Worm (Caenorhabditis elegans): ENCODE data around the gene F59E12.8.
A peak's percentile ranks its signal among the peaks of the same experiment; 100 is the strongest.

F59E12.8 gene

DNA sequence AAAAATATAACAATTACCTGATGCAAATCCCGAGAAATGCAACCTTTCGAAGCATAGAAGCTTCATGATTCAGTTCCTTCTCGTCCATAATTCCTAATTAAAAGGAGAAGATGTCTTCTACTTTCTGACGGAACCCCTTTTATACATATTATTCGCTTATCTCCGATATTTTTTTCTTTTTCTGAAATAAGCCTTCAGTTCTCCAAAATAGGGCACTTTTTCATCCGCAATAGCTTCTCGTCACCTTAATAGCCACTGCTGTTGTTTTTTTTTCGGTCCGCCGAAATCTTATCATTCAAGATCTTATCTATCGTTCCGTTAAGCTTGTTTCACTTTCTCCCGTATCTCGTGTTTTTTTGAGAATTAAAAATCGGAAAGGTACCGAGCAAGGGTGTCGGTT lies 15.6 kb upstream of the F59E12.8 start, which contains the start of gene bli-2:
Gene bli-2 (minus strand): TSS at position 101 of the 400 bp plus-strand sequence.
- no peak for TF ChIP-seq ceh-31 (tag; optimal IDR thresholded peaks at IDR 0.05)
- TF ChIP-seq fkh-6 (tag; optimal IDR thresholded peaks at IDR 0.05) = no peak
- TF ChIP-seq zip-5 (tag; optimal IDR thresholded peaks at IDR 0.05) = no peak
- no peak for TF ChIP-seq ahr-1 (tag; optimal IDR thresholded peaks at IDR 0.05)
- TF ChIP-seq dve-1 (tag; optimal IDR thresholded peaks at IDR 0.05) = no peak
- TF ChIP-seq ztf-16 (tag; optimal IDR thresholded peaks at IDR 0.05) = no peak
- TF ChIP-seq ceh-9 (tag; optimal IDR thresholded peaks at IDR 0.05) = no peak
- no peak for TF ChIP-seq mec-3 (tag; optimal IDR thresholded peaks at IDR 0.05; ENCODE audit: borderline replicate concordance)

DNA sequence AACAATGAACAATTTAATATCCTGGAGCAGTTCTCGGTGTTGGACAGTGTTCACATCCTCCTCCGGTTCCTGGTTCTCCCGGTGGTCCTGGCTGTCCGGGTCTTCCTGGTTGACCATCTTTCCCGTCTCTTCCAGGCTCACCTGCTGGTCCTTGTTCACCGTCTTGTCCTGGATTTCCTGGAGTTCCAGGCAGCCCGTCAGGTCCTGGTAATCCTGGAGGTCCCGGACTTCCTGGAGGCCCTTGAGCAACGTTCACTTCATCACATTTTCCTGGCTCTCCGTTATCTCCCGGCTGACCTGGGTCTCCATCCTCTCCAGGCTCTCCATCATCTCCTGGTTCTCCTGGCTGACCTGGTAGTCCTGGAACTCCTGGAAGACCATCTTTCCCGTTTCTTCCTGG lies 14.7 kb upstream of the F59E12.8 start:
- TF ChIP-seq nhr-232 (tag; optimal IDR thresholded peaks at IDR 0.05) = no peak
- no peak for TF ChIP-seq mec-3 (tag; optimal IDR thresholded peaks at IDR 0.05; ENCODE audit: borderline replicate concordance)

DNA sequence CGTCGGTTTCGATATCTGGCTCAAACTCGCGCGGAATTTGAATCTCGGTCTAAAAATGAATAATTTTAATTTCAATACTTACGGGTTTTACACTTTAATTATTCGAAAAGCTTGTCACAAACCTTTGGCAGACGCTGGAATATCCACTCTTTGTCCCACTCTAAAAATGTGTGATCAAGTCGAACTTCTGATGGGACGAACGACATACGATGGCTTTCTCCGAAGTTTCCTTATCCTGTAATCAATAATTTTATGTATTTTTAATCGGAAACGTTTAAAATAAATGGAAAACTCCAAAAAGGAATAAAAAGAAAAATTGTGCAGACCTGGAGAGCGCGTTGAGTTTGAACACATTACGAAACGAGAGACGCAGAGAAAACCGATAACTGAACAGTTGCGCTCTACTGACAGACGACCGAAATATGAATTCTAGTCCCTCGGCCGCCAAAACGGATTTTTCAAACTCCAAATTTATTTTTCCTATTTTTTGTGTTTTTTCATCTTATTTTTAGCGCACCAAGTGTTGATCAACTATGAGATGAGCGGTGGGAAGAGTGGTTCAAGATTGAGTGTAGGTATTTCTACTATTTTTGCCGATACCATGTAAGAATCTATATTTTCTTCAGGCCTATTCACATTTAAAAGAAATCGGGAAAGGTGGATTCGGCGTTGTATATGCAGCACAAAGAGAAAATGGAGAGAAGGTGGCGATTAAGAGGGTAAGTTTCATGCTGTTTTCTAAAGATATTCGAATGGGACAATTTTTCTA lies 12.7 kb upstream of the F59E12.8 start, which contains the start of the genes sam-4, F59E12.17 and zyg-1:
Gene sam-4 (minus strand): TSS at position 51 of the 769 bp plus-strand sequence.
Gene F59E12.17 (minus strand): TSS at position 235 of the 769 bp plus-strand sequence.
Gene zyg-1 (plus strand): TSS at position 513 of the 769 bp plus-strand sequence.
- TF ChIP-seq ceh-6 (GFP tag; optimal IDR thresholded peaks at IDR 0.05) (no peak), C38D4.7 (GFP tag; optimal IDR thresholded peaks at IDR 0.05) (no peak), pha-2 (tag; optimal IDR thresholded peaks at IDR 0.05) (no peak), ceh-48 (tag; optimal IDR thresholded peaks at IDR 0.05) (peak; percentile 28), ceh-22 (tag; optimal IDR thresholded peaks at IDR 0.05) (no peak), ceh-9 (tag; optimal IDR thresholded peaks at IDR 0.05) (no peak), ref-2 (tag; optimal IDR thresholded peaks at IDR 0.05) (peak; percentile 38), pqm-1 (tag; optimal IDR thresholded peaks at IDR 0.05) (no peak), K09A11.1 (tag; optimal IDR thresholded peaks at IDR 0.05; ENCODE audit: insufficient read depth) (no peak), unc-55 (GFP tag; optimal IDR thresholded peaks at IDR 0.05) (no peak), rnt-1 (tag; optimal IDR thresholded peaks at IDR 0.05) (peak; percentile 72), ceh-45 (GFP tag; IDR thresholded peaks at IDR 0.05) (no peak), pha-4 (tag; optimal IDR thresholded peaks at IDR 0.05) (no peak), pag-3 (tag; optimal IDR thresholded peaks at IDR 0.05; ENCODE audit: borderline replicate concordance) (no peak), pax-1 (tag; optimal IDR thresholded peaks at IDR 0.05) (no peak), ceh-30 (tag; optimal IDR thresholded peaks at IDR 0.05) (no peak), che-1 (tag; optimal IDR thresholded peaks at IDR 0.05) (no peak), elt-4 (tag; optimal IDR thresholded peaks at IDR 0.05) (no peak), fax-1 (tag; optimal IDR thresholded peaks at IDR 0.05) (no peak), unc-86 (tag; optimal IDR thresholded peaks at IDR 0.05) (no peak), nhr-11 (tag; optimal IDR thresholded peaks at IDR 0.05) (no peak), ceh-18 (tag; optimal IDR thresholded peaks at IDR 0.05) (no peak), gmeb-2 (tag; optimal IDR thresholded peaks at IDR 0.05) (no peak), K02D7.2 (tag; optimal IDR thresholded peaks at IDR 0.05) (no peak), ceh-31 (tag; optimal IDR thresholded peaks at IDR 0.05) (peak; percentile 90), eyg-1 (tag; optimal IDR thresholded peaks at IDR 0.05) (no peak), ceh-24 (tag; optimal IDR thresholded peaks at IDR 0.05) (no peak), hlh-15 (tag; optimal IDR thresholded peaks at IDR 0.05) (no peak), elt-2 (tag; optimal IDR thresholded peaks at IDR 0.05) (no peak), C08G9.2 (tag; optimal IDR thresholded peaks at IDR 0.05) (peak; percentile 66), sox-4 (tag; optimal IDR thresholded peaks at IDR 0.05) (no peak), hlh-13 (GFP tag; optimal IDR thresholded peaks at IDR 0.05) (no peak), unc-3 (GFP tag; conservative IDR thresholded peaks at IDR 0.05) (no peak), unc-3 (tag; optimal IDR thresholded peaks at IDR 0.05) (no peak), ets-4 (tag; optimal IDR thresholded peaks at IDR 0.05) (peak; percentile 83), ama-1 (optimal IDR thresholded peaks at IDR 0.05) (no peak), ceh-2 (tag; optimal IDR thresholded peaks at IDR 0.05) (peak; percentile 78), Y22D7AL.16 (tag; optimal IDR thresholded peaks at IDR 0.05) (no peak), F13H6.1 (tag; optimal IDR thresholded peaks at IDR 0.05) (peak; percentile 20), tbx-2 (tag; optimal IDR thresholded peaks at IDR 0.05) (peak; percentile 70), tbx-7 (tag; optimal IDR thresholded peaks at IDR 0.05) (peak; percentile 11), nfya-1 (tag; optimal IDR thresholded peaks at IDR 0.05) (peak; percentile 54)

Data from whole organism, late embryonic.